Worm (Caenorhabditis elegans) whole organism, L4/young adult: ENCODE data around the gene melo-1.
A peak's percentile ranks its signal among the peaks of the same experiment; 100 is the strongest.

ENCODE experiments used
- W03F9.2 ChIP-seq: fragments of 150-350 bp; optimal IDR thresholded peaks from 2 replicates; lab custom pipeline; 2014; ENCODE audit warnings: missing biosample characterization, missing genetic modification characterization
- dao-5 ChIP-seq: sonication (generic microtip); optimal IDR thresholded peaks from 2 replicates; lab custom pipeline; 2016; ENCODE audit warnings: missing genotype, missing genetic modification characterization, moderate library complexity, missing compliant biosample characterization
- him-1 ChIP-seq: sonication (generic microtip); optimal IDR thresholded peaks from 2 replicates; lab custom pipeline; 2016; ENCODE audit warnings: missing genotype, missing genetic modification reagents, missing genetic modification characterization, missing compliant biosample characterization

melo-1 gene

ce11 chrIV:14799186-14799585 is 12.4 kb downstream of the melo-1 start, which contains the start of gene Y57G11C.14:
Y57G11C.14 (plus strand) TSS chrIV:14799311.
- TF ChIP-seq dao-5 (tag; lab: Kevin White, UChicago) (no peak), W03F9.2 (no peak), him-1 (no peak)

DNA sequence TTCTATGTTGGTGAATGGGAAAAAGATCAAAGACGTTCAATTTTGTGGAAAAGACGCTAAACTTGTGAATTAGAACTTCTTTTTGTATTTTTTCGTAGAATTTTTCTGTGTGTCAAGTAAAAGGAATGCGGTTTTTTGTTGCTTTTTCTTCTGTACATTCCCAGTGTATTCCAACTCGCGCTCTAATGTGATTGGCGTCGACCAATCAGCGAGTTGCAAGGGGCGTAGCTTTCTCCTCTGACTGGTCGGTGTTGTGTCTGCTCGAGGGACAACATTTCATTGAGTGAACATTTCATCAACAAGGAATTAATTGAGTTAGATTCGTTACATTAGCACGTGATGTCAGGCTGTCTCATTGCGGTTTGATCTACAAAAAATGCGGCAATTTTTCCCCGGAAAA is 14.1 kb downstream of the melo-1 start:
- TF ChIP-seq him-1, result no peak
- no peak for TF ChIP-seq dao-5 (tag; lab: Kevin White, UChicago)
- no peak for TF ChIP-seq W03F9.2

DNA sequence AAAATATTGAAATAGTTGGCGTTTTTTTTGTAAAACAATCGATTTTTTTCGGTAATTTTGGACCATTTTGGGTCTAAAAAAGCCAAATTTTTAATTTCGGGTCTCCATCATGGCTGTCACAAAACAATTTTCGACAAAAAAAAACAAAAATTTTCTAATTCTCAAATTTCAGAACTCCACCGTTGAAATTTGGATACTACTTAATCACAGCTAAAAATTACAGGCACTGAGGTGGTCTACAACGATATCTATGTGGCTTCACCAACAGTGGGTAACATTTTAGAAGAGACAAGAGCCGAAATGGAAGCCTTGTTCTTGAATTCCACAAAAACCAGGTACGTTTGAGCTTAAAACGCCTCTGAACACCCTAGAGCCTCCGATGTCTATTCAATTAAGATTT is 15.5 kb downstream of the melo-1 start, which contains the start of gene Y57G11C.1142:
TSS of gene Y57G11C.1142 (plus strand) at position 301 of the 400 bp plus-strand sequence.
- no peak for TF ChIP-seq W03F9.2
- no peak for TF ChIP-seq him-1
- TF ChIP-seq dao-5 (tag; lab: Kevin White, UChicago), result no peak

ce11 chrIV:14806903-14807302 is 20.1 kb downstream of the melo-1 start, which contains the start of gene oig-5:
oig-5 (plus strand) TSS chrIV:14807203.
- TF ChIP-seq dao-5 (tag; lab: Kevin White, UChicago) (no peak), him-1 (no peak), W03F9.2 (no peak)

DNA sequence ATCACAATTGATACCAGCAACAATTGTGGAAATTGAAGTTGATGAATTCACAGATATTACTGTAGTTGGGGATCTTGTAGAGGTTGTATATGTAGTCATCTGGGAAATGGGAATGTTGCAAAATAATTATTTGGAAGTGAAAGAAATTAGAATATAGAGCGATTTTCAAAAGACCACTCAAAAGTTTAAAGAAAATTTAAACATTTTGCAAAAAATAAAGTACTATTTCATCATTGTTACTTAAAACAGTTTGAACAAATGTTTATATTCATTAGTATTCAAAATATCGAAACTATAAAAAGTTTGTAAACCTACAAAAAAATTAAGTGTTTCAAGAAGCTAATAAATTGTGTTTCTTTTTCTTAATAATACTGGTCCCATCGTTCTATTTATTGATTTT is 29.5 kb downstream of the melo-1 start, which contains the start of gene Y57G11C.46:
TSS of gene Y57G11C.46 (minus strand) at position 101 of the 400 bp plus-strand sequence.
- TF ChIP-seq W03F9.2 (no peak), dao-5 (tag; lab: Kevin White, UChicago) (no peak), him-1 (no peak)

DNA sequence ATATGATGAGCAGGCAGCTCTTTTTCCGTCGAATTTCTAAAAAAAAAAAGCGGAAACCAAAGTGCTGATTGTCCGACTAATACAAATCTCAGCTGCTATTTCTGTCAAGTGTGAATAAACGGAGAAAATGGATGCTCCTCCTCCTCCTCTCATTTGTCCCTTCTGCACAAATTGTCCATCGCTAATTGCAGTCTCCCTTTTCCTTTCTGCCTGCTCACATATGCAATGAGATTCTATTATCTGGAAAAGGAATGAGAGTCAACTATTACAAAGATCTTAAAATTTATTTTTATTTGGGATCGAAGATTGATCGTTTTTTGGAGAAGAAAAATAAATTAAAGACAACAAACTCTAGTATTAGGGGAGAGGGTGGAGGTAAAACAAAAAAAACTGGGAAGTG is 35.4 kb downstream of the melo-1 start:
- TF ChIP-seq W03F9.2 (no peak), dao-5 (tag; lab: Kevin White, UChicago) (peak; percentile 35), him-1 (no peak)

DNA sequence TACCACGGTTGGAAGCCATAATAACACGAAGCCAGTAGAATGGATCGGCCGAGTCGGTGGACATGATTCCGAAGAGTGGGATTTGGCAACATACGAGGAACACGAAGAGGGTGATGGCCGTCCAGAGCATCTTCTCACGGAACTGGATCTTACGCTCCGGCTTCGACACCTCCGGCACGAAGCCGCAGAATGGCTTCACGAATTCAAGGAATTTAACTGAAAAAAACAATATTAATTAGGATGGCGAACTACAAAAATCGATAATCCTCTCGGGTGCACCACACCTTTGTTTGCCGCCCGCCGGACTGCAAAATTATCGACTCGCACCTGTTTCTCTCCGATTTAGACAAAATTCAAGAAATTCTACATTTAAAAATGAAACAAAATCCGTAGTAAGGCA is 37.4 kb downstream of the melo-1 start:
- TF ChIP-seq W03F9.2 (no peak), him-1 (no peak), dao-5 (tag; lab: Kevin White, UChicago) (no peak)

DNA sequence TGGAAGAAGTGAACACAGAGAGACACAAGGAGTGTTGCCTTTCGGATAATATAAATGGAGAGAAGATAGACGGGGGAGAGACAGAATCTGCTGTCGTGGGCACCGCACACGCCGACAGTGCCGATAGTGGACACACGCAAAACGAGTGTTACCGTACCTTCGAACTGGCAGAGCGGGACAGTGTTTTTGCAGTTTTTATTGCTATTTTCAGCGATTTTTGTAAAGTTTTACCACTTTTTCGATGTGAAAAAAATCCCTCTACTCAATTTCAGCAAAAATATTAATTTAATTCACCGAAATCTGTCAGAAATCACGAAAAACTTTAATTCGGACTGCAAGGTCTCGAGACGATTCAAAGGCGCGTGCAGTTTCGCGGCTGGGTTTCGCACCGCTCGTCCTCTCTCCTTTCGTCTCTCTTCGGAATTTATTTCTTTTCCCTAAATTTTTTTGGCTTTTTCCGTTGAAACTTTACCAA is 38.1 kb downstream of the melo-1 start, which contains the start of gene sec-61.A:
TSS of gene sec-61.A (minus strand) at position 387 of the 475 bp plus-strand sequence.
- peak; percentile 42 for TF ChIP-seq W03F9.2
- peak; percentile 32 for TF ChIP-seq him-1
- no peak for TF ChIP-seq dao-5 (tag; lab: Kevin White, UChicago)

ce11 chrIV:14825379-14825778 is 38.5 kb downstream of the melo-1 start, which contains the start of gene rps-18:
rps-18 (plus strand) TSS chrIV:14825679.
- no peak for TF ChIP-seq him-1
- no peak for TF ChIP-seq dao-5 (tag; lab: Kevin White, UChicago)
- no peak for TF ChIP-seq W03F9.2

DNA sequence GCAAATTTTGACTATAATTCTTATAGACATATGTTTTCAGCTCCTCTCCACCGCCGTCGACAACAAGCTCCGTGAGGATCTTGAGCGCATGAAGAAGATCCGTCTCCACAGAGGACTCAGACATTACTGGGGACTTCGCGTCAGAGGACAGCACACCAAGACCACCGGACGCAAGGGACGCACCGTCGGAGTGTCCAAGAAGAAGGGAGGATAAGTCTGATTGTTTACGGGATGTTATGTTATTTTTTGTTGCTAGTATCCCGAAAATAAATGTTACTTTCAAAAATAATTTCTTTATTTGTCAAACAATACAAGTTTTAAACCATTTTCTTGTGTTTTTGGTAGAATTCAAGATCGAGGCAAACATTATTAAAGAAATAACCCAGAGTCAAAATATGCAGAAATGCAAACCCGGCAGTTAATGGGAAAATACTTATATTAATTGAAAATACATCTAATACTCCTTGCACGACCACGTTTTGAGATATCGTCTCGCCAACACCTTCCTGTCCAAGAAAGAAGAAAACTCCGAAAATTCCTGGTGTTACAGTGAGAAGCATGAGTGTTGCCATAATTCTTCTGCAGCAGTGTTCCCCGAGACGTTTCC is 39.4 kb downstream of the melo-1 start:
- TF ChIP-seq W03F9.2 (no peak), him-1 (no peak), dao-5 (tag; lab: Kevin White, UChicago) (no peak)

- TF ChIP-seq him-1, result no peak
- TF ChIP-seq W03F9.2, result no peak
- no peak for TF ChIP-seq dao-5 (tag; lab: Kevin White, UChicago)
These were observed 41.4 kb downstream of the melo-1 start for ce11 chrIV:14828218-14828617.

DNA sequence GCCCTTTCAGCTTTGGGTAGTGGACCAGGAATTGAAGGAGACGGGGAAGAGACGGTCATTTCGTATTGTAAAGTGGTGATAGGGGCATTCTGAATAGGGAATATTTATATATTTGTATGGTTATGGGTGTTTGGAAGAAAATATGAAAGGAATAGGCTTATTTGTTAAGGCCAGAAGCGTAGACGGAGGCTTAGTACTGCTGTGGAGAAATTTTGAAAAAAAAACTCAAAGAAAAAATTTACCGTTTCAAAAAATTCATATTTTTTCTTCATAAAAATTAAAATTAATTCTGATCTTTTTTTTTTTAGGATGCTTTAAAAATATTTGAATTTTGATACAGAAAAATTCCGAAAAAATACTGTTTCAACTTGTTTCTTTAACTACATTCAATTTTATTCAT is 42.2 kb downstream of the melo-1 start, which contains the start of gene hhat-2:
TSS of gene hhat-2 (minus strand) at position 101 of the 400 bp plus-strand sequence.
- TF ChIP-seq W03F9.2 (no peak), him-1 (no peak), dao-5 (tag; lab: Kevin White, UChicago) (no peak)

DNA sequence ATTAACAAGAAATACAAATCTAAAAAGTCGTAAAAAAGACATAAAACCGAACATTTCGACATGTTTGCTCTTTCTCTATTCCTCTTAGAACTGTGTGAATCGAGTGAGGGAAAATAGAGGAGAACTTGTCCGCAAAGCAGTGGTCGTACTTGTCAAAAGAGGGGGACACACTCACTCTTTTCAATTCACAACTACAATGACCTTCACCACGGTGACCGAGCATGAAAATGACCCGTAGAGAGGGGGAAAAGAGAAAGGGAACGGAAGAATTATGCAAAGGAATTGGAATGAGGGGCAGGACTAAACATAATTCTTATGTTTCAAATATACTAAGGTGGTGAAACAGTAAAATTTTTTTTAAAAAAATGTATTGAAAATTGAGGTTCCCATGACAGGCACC is 46.7 kb downstream of the melo-1 start:
- TF ChIP-seq W03F9.2, result no peak
- no peak for TF ChIP-seq dao-5 (tag; lab: Kevin White, UChicago)
- TF ChIP-seq him-1, result no peak

ce11 chrIV:14836885-14837284 is 50.1 kb downstream of the melo-1 start, which contains the start of gene Y57G11C.22:
Y57G11C.22 (plus strand) TSS chrIV:14837211.
- TF ChIP-seq dao-5 (tag; lab: Kevin White, UChicago) (no peak), W03F9.2 (no peak), him-1 (no peak)

DNA sequence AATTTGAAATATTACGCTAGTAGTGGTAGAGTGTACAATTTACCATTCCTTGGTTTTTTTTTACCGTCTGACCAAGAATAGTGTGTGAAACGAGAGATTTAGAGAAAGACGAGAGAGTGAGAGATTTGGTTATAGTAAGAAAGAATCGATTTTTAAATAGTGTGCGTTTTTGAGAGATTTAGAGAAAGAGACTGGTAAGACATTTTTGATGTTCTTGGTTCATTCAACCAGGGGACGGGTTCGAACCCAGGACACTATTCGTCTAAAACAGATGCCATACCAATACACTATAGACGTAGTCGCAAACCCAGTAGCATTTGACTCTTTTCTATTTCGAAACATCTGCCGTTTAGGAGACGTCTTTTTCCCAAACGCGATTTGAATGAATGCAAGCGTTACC is 51.3 kb downstream of the melo-1 start:
- peak; percentile 76 for TF ChIP-seq dao-5 (tag; lab: Kevin White, UChicago)
- TF ChIP-seq him-1, result peak; percentile 72
- no peak for TF ChIP-seq W03F9.2
